Fruit fly (Drosophila melanogaster) whole organism, embryonic: ENCODE data around the gene CG12241.
A peak's percentile ranks its signal among the peaks of the same experiment; 100 is the strongest.

Experiments used
- Adf1 ChIP-seq: fragments of 200-800 bp; sonication (Bioruptor generic); IDR thresholded peaks from 2 replicates; pipeline ENCODE4 v1.3.6; 2022; ENCODE audit warnings: missing biosample characterization, missing genetic modification characterization
- Awh ChIP-seq: fragments of 200-800 bp; sonication (Bioruptor generic); IDR thresholded peaks from 2 replicates; pipeline ENCODE4, ENCODE4 v1.3.6; 2022; ENCODE audit warnings: missing biosample characterization, missing genetic modification characterization
- Bdp1 ChIP-seq: fragments of 200-800 bp; sonication (Bioruptor generic); optimal IDR thresholded peaks from 3 replicates; lab custom pipeline; 2016; ENCODE audit warnings: missing biosample characterization, missing genetic modification characterization
- CG13287 ChIP-seq: fragments of 200-800 bp; sonication (Bioruptor generic); IDR thresholded peaks from 2 replicates; pipeline ENCODE4 v1.3.6; 2022; ENCODE audit warnings: missing biosample characterization, missing genetic modification characterization; ENCODE audit not compliant: partially characterized antibody
- CG2712 ChIP-seq: fragments of 200-800 bp; optimal IDR thresholded peaks from 3 replicates; lab custom pipeline; 2019; ENCODE audit warnings: missing biosample characterization, mild to moderate bottlenecking, missing genetic modification characterization, moderate library complexity
- CG2889 ChIP-seq: fragments of 200-800 bp; sonication (Bioruptor generic); IDR thresholded peaks from 3 replicates; pipeline ENCODE4 v1.3.6; 2022; ENCODE audit warnings: missing biosample characterization, missing genetic modification characterization
- CG3065 ChIP-seq: fragments of 200-800 bp; sonication (Bioruptor generic); optimal IDR thresholded peaks from 2 replicates; lab custom pipeline; 2016; ENCODE audit warnings: missing biosample characterization, missing genetic modification characterization
- CG3281 ChIP-seq: fragments of 200-800 bp; sonication (Bioruptor generic); optimal IDR thresholded peaks from 3 replicates; lab custom pipeline; 2017; ENCODE audit warnings: missing biosample characterization, mild to moderate bottlenecking, missing genetic modification characterization
- CG33213 ChIP-seq: fragments of 200-800 bp; sonication (Bioruptor generic); optimal IDR thresholded peaks from 3 replicates; lab custom pipeline; 2016; ENCODE audit warnings: missing biosample characterization, missing genetic modification characterization
- CG3407 ChIP-seq: fragments of 200-800 bp; sonication (Bioruptor generic); optimal IDR thresholded peaks from 2 replicates; lab custom pipeline; 2018; ENCODE audit warnings: missing biosample characterization, mild to moderate bottlenecking, missing genetic modification characterization
- CG4282 ChIP-seq: fragments of 200-800 bp; sonication (Bioruptor generic); optimal IDR thresholded peaks from 2 replicates; lab custom pipeline; 2016; ENCODE audit warnings: missing biosample characterization, missing genetic modification characterization
- CG4360 ChIP-seq: fragments of 200-800 bp; sonication (Bioruptor generic); IDR thresholded peaks from 2 replicates; pipeline ENCODE4 v1.3.6; 2022; ENCODE audit warnings: missing biosample characterization, missing genetic modification characterization
- CG5245 ChIP-seq: fragments of 200-800 bp; sonication (Bioruptor generic); optimal IDR thresholded peaks from 3 replicates; lab custom pipeline; 2016; ENCODE audit warnings: missing biosample characterization, missing genetic modification characterization
- CG6272 ChIP-seq: fragments of 200-800 bp; sonication (Bioruptor generic); IDR thresholded peaks from 2 replicates; pipeline ENCODE4 v1.3.6; 2022; ENCODE audit warnings: missing biosample characterization, missing genetic modification characterization
- CG7357 ChIP-seq: fragments of 200-800 bp; sonication (Bioruptor generic); IDR thresholded peaks from 3 replicates; pipeline ENCODE4 v1.3.6; 2022; ENCODE audit warnings: missing biosample characterization, missing genetic modification characterization
- CG7372 ChIP-seq: fragments of 200-800 bp; sonication (Bioruptor generic); IDR thresholded peaks from 2 replicates; pipeline ENCODE4 v1.3.6; 2022; ENCODE audit warnings: missing biosample characterization, missing genetic modification characterization
- CG7963 ChIP-seq: fragments of 200-800 bp; sonication (Bioruptor generic); IDR thresholded peaks from 3 replicates; pipeline ENCODE4 v1.3.6; 2022; ENCODE audit warnings: missing biosample characterization, missing genetic modification characterization; ENCODE audit not compliant: partially characterized antibody
- CG8089 ChIP-seq: fragments of 200-800 bp; sonication (Bioruptor generic); optimal IDR thresholded peaks from 3 replicates; lab custom pipeline; 2016; ENCODE audit warnings: missing biosample characterization, missing genetic modification characterization
- CG8478 ChIP-seq: fragments of >200 bp; optimal IDR thresholded peaks from 2 replicates; lab custom pipeline; 2018
- Drgx ChIP-seq: fragments of 200-800 bp; sonication (Bioruptor generic); IDR thresholded peaks from 2 replicates; pipeline ENCODE4 v1.3.6; 2022; ENCODE audit warnings: missing biosample characterization, missing genetic modification characterization
- Hmr ChIP-seq: fragments of 200-800 bp; sonication (Bioruptor generic); optimal IDR thresholded peaks from 3 replicates; lab custom pipeline; 2017; ENCODE audit warnings: mild to moderate bottlenecking, missing biosample characterization, missing genetic modification reagents, missing genetic modification characterization
- Hr3 ChIP-seq: fragments of 200-800 bp; sonication (Bioruptor generic); optimal IDR thresholded peaks from 3 replicates; lab custom pipeline; 2016; ENCODE audit warnings: missing biosample characterization, missing genetic modification characterization
- Jarid2 ChIP-seq: fragments of 200-800 bp; sonication (Bioruptor generic); optimal IDR thresholded peaks from 3 replicates; lab custom pipeline; 2017; ENCODE audit warnings: mild to moderate bottlenecking, missing biosample characterization, missing genetic modification reagents, missing genetic modification characterization
- Myb ChIP-seq: fragments of 200-800 bp; sonication (Bioruptor generic); optimal IDR thresholded peaks from 2 replicates; lab custom pipeline; 2016; ENCODE audit warnings: missing biosample characterization, missing genetic modification characterization
- NFAT ChIP-seq: fragments of 200-800 bp; sonication (Bioruptor generic); IDR thresholded peaks from 2 replicates; pipeline ENCODE4 v1.3.6; 2022; ENCODE audit warnings: missing biosample characterization, missing genetic modification characterization
- Oaz ChIP-seq: fragments of 200-800 bp; sonication (Bioruptor generic); IDR thresholded peaks from 2 replicates; pipeline ENCODE4 v1.3.6; 2022; ENCODE audit warnings: missing biosample characterization, missing genetic modification characterization
- Opbp ChIP-seq: fragments of 200-800 bp; sonication (Bioruptor generic); IDR thresholded peaks from 3 replicates; pipeline ENCODE4 v1.3.6; 2022; ENCODE audit warnings: missing biosample characterization, missing genetic modification characterization; ENCODE audit not compliant: partially characterized antibody
- Stat92E ChIP-seq, 3 experiments: fragments of >200 bp in 2 of 3; fragments of 200-800 bp in 1 of 3; sonication (Bioruptor generic) in 1 of 3; optimal IDR thresholded peaks; 2 replicates each; lab custom pipeline; 2017 to 2019; ENCODE audit warnings: missing biosample characterization in 3 of 3, missing genetic modification characterization in 3 of 3, mild to moderate bottlenecking in 1 of 3, moderate library complexity in 1 of 3
- abd-A ChIP-seq: fragments of 200-800 bp; sonication (Bioruptor generic); optimal IDR thresholded peaks from 3 replicates; lab custom pipeline; 2019; ENCODE audit warnings: missing biosample characterization, mild to moderate bottlenecking, missing genetic modification characterization, moderate library complexity
- corto ChIP-seq: fragments of 200-800 bp; sonication (Bioruptor generic); optimal IDR thresholded peaks from 2 replicates; lab custom pipeline; 2016; ENCODE audit warnings: missing biosample characterization, mild to moderate bottlenecking, missing genetic modification characterization, moderate library complexity
- dmrt11E ChIP-seq: fragments of 200-800 bp; sonication (Bioruptor generic); optimal IDR thresholded peaks from 3 replicates; lab custom pipeline; 2018; ENCODE audit warnings: missing biosample characterization, mild to moderate bottlenecking, missing genetic modification characterization, moderate library complexity
- esg ChIP-seq: fragments of 200-800 bp; sonication (Bioruptor generic); conservative IDR thresholded peaks from 2 replicates; pipeline ENCODE4 v1.3.6; 2022; ENCODE audit warnings: missing biosample characterization, missing genetic modification characterization
- gce ChIP-seq: fragments of 200-800 bp; sonication (Bioruptor generic); IDR thresholded peaks from 3 replicates; pipeline ENCODE4 v1.3.6; 2022; ENCODE audit warnings: missing biosample characterization, missing genetic modification characterization
- ham ChIP-seq: fragments of 200-800 bp; sonication (Bioruptor generic); IDR thresholded peaks from 2 replicates; pipeline ENCODE4 v1.3.6; 2022; ENCODE audit warnings: missing biosample characterization, missing genetic modification characterization
- hbn ChIP-seq: fragments of 200-800 bp; sonication (Bioruptor generic); IDR thresholded peaks from 2 replicates; pipeline ENCODE4 v1.3.6; 2022; ENCODE audit warnings: missing biosample characterization, missing genetic modification characterization; ENCODE audit not compliant: partially characterized antibody
- jigr1 ChIP-seq: fragments of 200-800 bp; sonication (Bioruptor generic); IDR thresholded peaks from 3 replicates; pipeline ENCODE4 v1.3.6; 2022; ENCODE audit warnings: missing biosample characterization, missing genetic modification characterization
- jumu ChIP-seq: fragments of 200-800 bp; sonication (Bioruptor generic); optimal IDR thresholded peaks from 3 replicates; lab custom pipeline; 2016; ENCODE audit warnings: missing biosample characterization, missing genetic modification characterization
- nmo ChIP-seq: fragments of 200-800 bp; sonication (Bioruptor generic); optimal IDR thresholded peaks from 2 replicates; lab custom pipeline; 2018; ENCODE audit warnings: missing biosample characterization, mild to moderate bottlenecking, missing genetic modification characterization, moderate library complexity
- odd ChIP-seq: fragments of 200-800 bp; sonication (Bioruptor generic); optimal IDR thresholded peaks from 2 replicates; lab custom pipeline; 2017; ENCODE audit warnings: missing biosample characterization, mild to moderate bottlenecking, missing genetic modification characterization
- pros ChIP-seq: fragments of 200-800 bp; sonication (Bioruptor generic); optimal IDR thresholded peaks from 3 replicates; lab custom pipeline; 2019; ENCODE audit warnings: missing biosample characterization, mild to moderate bottlenecking, missing genetic modification characterization, moderate library complexity
- pum ChIP-seq: fragments of 200-800 bp; sonication (Bioruptor generic); optimal IDR thresholded peaks from 2 replicates; lab custom pipeline; 2016; ENCODE audit warnings: missing biosample characterization, missing genetic modification characterization
- rib ChIP-seq: fragments of 200-800 bp; sonication (Bioruptor generic); IDR thresholded peaks from 2 replicates; pipeline ENCODE4 v1.3.6; 2022; ENCODE audit warnings: missing biosample characterization, missing genetic modification characterization
- ro ChIP-seq: fragments of 200-800 bp; sonication (Bioruptor generic); IDR thresholded peaks from 2 replicates; pipeline ENCODE4 v1.3.6; 2022; ENCODE audit warnings: missing biosample characterization, missing genetic modification characterization
- sens-2 ChIP-seq: fragments of 200-800 bp; sonication (Bioruptor generic); IDR thresholded peaks from 2 replicates; pipeline ENCODE4 v1.3.6; 2022; ENCODE audit warnings: missing biosample characterization, missing genetic modification characterization
- seq ChIP-seq: fragments of 200-800 bp; sonication (Bioruptor generic); IDR thresholded peaks from 2 replicates; pipeline ENCODE4 v1.3.6; 2022; ENCODE audit warnings: missing biosample characterization, missing genetic modification characterization
- shn ChIP-seq: fragments of 200-800 bp; sonication (Bioruptor generic); optimal IDR thresholded peaks from 3 replicates; lab custom pipeline; 2016; ENCODE audit warnings: missing biosample characterization, missing genetic modification characterization
- sug ChIP-seq: fragments of 200-800 bp; optimal IDR thresholded peaks from 2 replicates; lab custom pipeline; 2019; ENCODE audit warnings: missing biosample characterization, mild to moderate bottlenecking, missing genetic modification characterization, moderate library complexity
- vfl ChIP-seq: fragments of 200-800 bp; sonication (Bioruptor generic); optimal IDR thresholded peaks from 2 replicates; lab custom pipeline; 2016; ENCODE audit warnings: missing biosample characterization, missing genetic modification characterization
- wek ChIP-seq: fragments of 200-800 bp; sonication (Bioruptor generic); optimal IDR thresholded peaks from 3 replicates; lab custom pipeline; 2018; ENCODE audit warnings: missing biosample characterization, mild to moderate bottlenecking, missing genetic modification characterization, moderate library complexity
- zfh1 ChIP-seq: fragments of 200-800 bp; sonication (Bioruptor generic); IDR thresholded peaks from 3 replicates; pipeline ENCODE4 v1.3.6; 2022; ENCODE audit warnings: missing biosample characterization, missing genetic modification characterization

Gene CG12241

DNA sequence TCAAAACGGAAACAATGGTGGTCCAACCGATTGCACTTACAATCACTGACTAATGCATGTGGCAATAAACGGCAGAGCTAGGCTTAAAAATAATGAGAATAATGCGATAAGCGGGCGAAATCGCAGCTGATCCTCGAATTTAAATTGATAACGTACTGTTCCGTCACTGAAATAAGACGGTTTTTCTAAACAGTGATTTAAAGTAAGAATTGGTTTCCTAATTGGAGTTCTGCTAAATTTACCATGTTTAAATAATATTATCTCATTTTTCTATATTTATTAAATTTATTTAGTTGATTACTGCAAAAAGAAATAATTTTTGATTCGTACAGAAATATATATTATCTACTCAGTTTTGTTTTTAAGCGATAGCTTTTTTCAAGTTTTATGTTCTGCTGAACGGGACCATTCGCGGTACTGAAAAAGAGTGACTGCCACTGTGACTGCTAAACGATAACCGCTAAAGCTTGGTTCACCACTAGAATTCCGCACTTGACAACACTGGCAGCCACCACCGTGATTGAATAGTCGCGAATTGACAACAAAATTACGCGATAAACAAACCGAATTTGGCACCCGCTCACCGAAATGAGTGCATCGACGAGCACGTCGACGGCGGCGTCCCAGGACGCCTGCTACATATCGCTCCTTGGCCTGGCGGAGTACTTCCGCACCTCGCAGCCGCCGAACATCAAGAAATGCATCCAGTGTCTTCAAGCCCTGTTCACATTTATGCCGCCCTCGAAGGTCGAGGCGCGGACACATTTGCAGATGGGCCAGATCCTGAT, 10.2 kb upstream of the CG12241 start, which contains the start of the genes Spn88Eb and Mau2 (continued):
- peak; percentile 62 for TF ChIP-seq nmo (GFP tag; lab: Kevin White, UChicago)
- no peak for TF ChIP-seq Stat92E (GFP tag; optimal IDR thresholded peaks at IDR 0.05; lab: Kevin White, UChicago)
- TF ChIP-seq jigr1 (GFP tag; lab: Robert Waterston, UW): no peak
- no peak for TF ChIP-seq CG8478 (lab: Kevin White, UChicago)
- TF ChIP-seq CG33213: no peak
- no peak for TF ChIP-seq seq (GFP tag; lab: Robert Waterston, UW)
- TF ChIP-seq Awh (GFP tag; lab: Robert Waterston, UW): peak; percentile 24; the same call in 1 of the 2 replicates
- peak; percentile 80 for TF ChIP-seq sug
- TF ChIP-seq sens-2 (GFP tag; lab: Robert Waterston, UW): peak; percentile 40; the same call in 1 of the 2 replicates
- peak; percentile 38 for TF ChIP-seq CG8089 (GFP tag; lab: Kevin White, UChicago)
- TF ChIP-seq pum (GFP tag; lab: Kevin White, UChicago): peak; percentile 47
- no peak for TF ChIP-seq odd (GFP tag; lab: Kevin White, UChicago)
- no peak; the same call in 1 of the 2 replicates for TF ChIP-seq ro (GFP tag; lab: Robert Waterston, UW)
- no peak for TF ChIP-seq CG7357 (GFP tag; lab: Robert Waterston, UW)
- TF ChIP-seq CG13287 (GFP tag; lab: Robert Waterston, UW): peak; percentile 79
- TF ChIP-seq CG2712: peak; percentile 90
- no peak for TF ChIP-seq ham (GFP tag; lab: Robert Waterston, UW)
- no peak for TF ChIP-seq Hmr (GFP tag; lab: Kevin White, UChicago)
- TF ChIP-seq Drgx (GFP tag; lab: Robert Waterston, UW): peak; percentile 37; the same call in 1 of the 2 replicates
- 0 out of 2 replicates have a peak, but pooled peaks have one; percentile 16 for TF ChIP-seq esg (GFP tag; lab: Robert Waterston, UW)
- peak; percentile 60 for TF ChIP-seq Hr3 (GFP tag; lab: Kevin White, UChicago)
- no peak for TF ChIP-seq Jarid2
- TF ChIP-seq CG7372: peak; percentile 71; the same call in 1 of the 2 replicates
- no peak for TF ChIP-seq CG4360
- TF ChIP-seq abd-A (tag; lab: Kevin White, UChicago): no peak
- TF ChIP-seq CG3407 (GFP tag; lab: Kevin White, UChicago): peak; percentile 31
- TF ChIP-seq CG3065 (GFP tag; lab: Kevin White, UChicago): no peak
- peak; percentile 68 for TF ChIP-seq hbn (GFP tag; lab: Robert Waterston, UW)
- TF ChIP-seq NFAT (GFP tag; lab: Robert Waterston, UW): peak; percentile 90
- peak; percentile 37 for TF ChIP-seq shn (GFP tag; lab: Kevin White, UChicago)
- TF ChIP-seq Adf1 (GFP tag; lab: Robert Waterston, UW): peak; percentile 49; the same call in 1 of the 2 replicates
- TF ChIP-seq zfh1 (GFP tag; lab: Robert Waterston, UW): peak; percentile 76
- no peak for TF ChIP-seq CG2889
- peak; percentile 35; the same call in 1 of the 2 replicates for TF ChIP-seq Oaz (GFP tag; lab: Robert Waterston, UW)
- peak; percentile 45 for TF ChIP-seq vfl (GFP tag; lab: Kevin White, UChicago)
- TF ChIP-seq CG3281 (GFP tag; lab: Kevin White, UChicago): peak; percentile 56
- TF ChIP-seq pros: no peak
- no peak; the same call in 1 of the 3 replicates for TF ChIP-seq CG7963 (GFP tag; lab: Robert Waterston, UW)
- peak; percentile 55 for TF ChIP-seq CG5245
- peak; percentile 55 for TF ChIP-seq Myb
- no peak for TF ChIP-seq dmrt11E (tag; lab: Kevin White, UChicago)
- TF ChIP-seq corto (GFP tag; lab: Kevin White, UChicago): no peak
- peak; percentile 52 for TF ChIP-seq CG4282 (GFP tag; lab: Kevin White, UChicago)
- peak; percentile 76 for TF ChIP-seq jumu (GFP tag; lab: Kevin White, UChicago)
- TF ChIP-seq gce (GFP tag; lab: Robert Waterston, UW): no peak
- no peak for TF ChIP-seq wek
- TF ChIP-seq rib (GFP tag; lab: Robert Waterston, UW): peak; percentile 87
- TF ChIP-seq Opbp (GFP tag; lab: Robert Waterston, UW): peak; percentile 84
- TF ChIP-seq CG6272 (GFP tag; lab: Robert Waterston, UW): peak; percentile 75
- TF ChIP-seq Bdp1: peak; percentile 56
